Worm (Caenorhabditis elegans) whole organism, L4 larva: ENCODE results near the gene ZK287.9.

Source experiments
- D1046.2 ChIP-seq: fragments of 200-800 bp; sonication (Bioruptor generic); IDR thresholded peaks from 2 replicates; pipeline ENCODE4 v1.3.6; 2022; ENCODE audit warnings: missing genetic modification characterization, missing compliant biosample characterization
- F10B5.3 ChIP-seq: sonication (generic microtip); optimal IDR thresholded peaks from 2 replicates; lab custom pipeline; 2016; ENCODE audit warnings: mild to moderate bottlenecking, missing genetic modification characterization, missing compliant biosample characterization
- F44E2.7 ChIP-seq: fragments of 200-800 bp; sonication (Bioruptor generic); IDR thresholded peaks from 2 replicates; pipeline ENCODE4 v2.1.2; 2022; ENCODE audit warnings: missing genetic modification characterization, missing compliant biosample characterization
- T26A8.4 ChIP-seq: fragments of 200-800 bp; sonication (Bioruptor generic); IDR thresholded peaks from 2 replicates; pipeline ENCODE4 v1.3.6; 2022; ENCODE audit warnings: missing genetic modification characterization, missing compliant biosample characterization
- Y5F2A.4 ChIP-seq: fragments of 200-800 bp; sonication (Bioruptor generic); optimal IDR thresholded peaks from 2 replicates; lab custom pipeline; 2018; ENCODE audit warnings: mild to moderate bottlenecking, missing genetic modification characterization, missing compliant biosample characterization
- ZK337.2 ChIP-seq: fragments of 200-800 bp; sonication (Bioruptor generic); IDR thresholded peaks from 2 replicates; pipeline ENCODE4 v1.3.6; 2022; ENCODE audit warnings: missing genetic modification reagents, missing genetic modification characterization, missing compliant biosample characterization
- aha-1 ChIP-seq: fragments of 150-350 bp; peaks from one replicate; lab custom pipeline; 2014; ENCODE audit warnings: missing biosample characterization, missing genetic modification characterization
- aly-2 ChIP-seq: sonication (generic microtip); optimal IDR thresholded peaks from 2 replicates; lab custom pipeline; 2018; ENCODE audit warnings: missing biosample characterization, missing genetic modification characterization
- arid-1 ChIP-seq: fragments of 200-800 bp; sonication (Bioruptor generic); conservative IDR thresholded peaks from 2 replicates; pipeline ENCODE4 v1.3.6; 2022; ENCODE audit warnings: missing genetic modification reagents, missing genetic modification characterization, missing compliant biosample characterization
- ceh-28 ChIP-seq: fragments of 150-350 bp; optimal IDR thresholded peaks from 2 replicates; lab custom pipeline; 2014; ENCODE audit warnings: missing biosample characterization, missing genetic modification reagents, missing genetic modification characterization
- ceh-32 ChIP-seq: sonication (generic microtip); optimal IDR thresholded peaks from 2 replicates; lab custom pipeline; 2016; ENCODE audit warnings: mild to moderate bottlenecking, missing genetic modification characterization, missing compliant biosample characterization; ENCODE audit not compliant: poor library complexity
- ceh-44 ChIP-seq: fragments of 200-800 bp; sonication (Bioruptor generic); IDR thresholded peaks from 2 replicates; pipeline ENCODE4 v1.3.6; 2022; ENCODE audit warnings: missing genetic modification reagents, missing genetic modification characterization, missing compliant biosample characterization
- ceh-82 ChIP-seq: sonication (generic microtip); optimal IDR thresholded peaks from 2 replicates; lab custom pipeline; 2017; ENCODE audit warnings: missing biosample characterization, missing genetic modification characterization
- cey-2 ChIP-seq: sonication (generic microtip); optimal IDR thresholded peaks from 3 replicates; lab custom pipeline; 2017; ENCODE audit warnings: missing genetic modification characterization, mild to moderate bottlenecking, missing compliant biosample characterization, antibody characterized with exemption, borderline replicate concordance; ENCODE audit not compliant: insufficient read depth
- daf-19 ChIP-seq: fragments of 200-800 bp; sonication (Bioruptor generic); conservative IDR thresholded peaks from 2 replicates; pipeline ENCODE4 v1.3.6; 2022; ENCODE audit warnings: missing genetic modification characterization, missing compliant biosample characterization
- daf-8 ChIP-seq: fragments of 200-800 bp; sonication (Bioruptor generic); IDR thresholded peaks from 2 replicates; pipeline ENCODE4 v1.3.6; 2022; ENCODE audit warnings: missing genetic modification characterization, missing compliant biosample characterization
- dmd-6 ChIP-seq: fragments of 200-800 bp; sonication (Bioruptor generic); IDR thresholded peaks from 2 replicates; pipeline ENCODE4 v1.3.6; 2022; ENCODE audit warnings: missing genetic modification reagents, missing genetic modification characterization, missing compliant biosample characterization
- dpl-1 ChIP-seq: fragments of 150-350 bp; optimal IDR thresholded peaks from 2 replicates; lab custom pipeline; 2014; ENCODE audit warnings: missing biosample characterization, missing genetic modification reagents, missing genetic modification characterization
- fkh-10 ChIP-seq: fragments of 150-350 bp; optimal IDR thresholded peaks from 2 replicates; lab custom pipeline; 2014; ENCODE audit warnings: missing biosample characterization, missing genetic modification reagents, missing genetic modification characterization
- fos-1 ChIP-seq: fragments of 150-350 bp; optimal IDR thresholded peaks from 2 replicates; lab custom pipeline; 2014; ENCODE audit warnings: missing biosample characterization, missing genetic modification characterization
- hlh-30 ChIP-seq: sonication (generic microtip); optimal IDR thresholded peaks from 2 replicates; lab custom pipeline; 2017; ENCODE audit warnings: antibody characterized with exemption, mild to moderate bottlenecking, missing genetic modification characterization, missing compliant biosample characterization; ENCODE audit not compliant: insufficient read depth
- hmg-1.1 ChIP-seq: fragments of 200-800 bp; sonication (Bioruptor generic); IDR thresholded peaks from 2 replicates; pipeline ENCODE4 v1.3.6; 2022; ENCODE audit warnings: missing genetic modification reagents, missing genetic modification characterization, missing compliant biosample characterization
- jun-1 ChIP-seq: fragments of 150-350 bp; optimal IDR thresholded peaks from 2 replicates; lab custom pipeline; 2014; ENCODE audit warnings: missing biosample characterization, missing genetic modification reagents, missing genetic modification characterization
- lim-7 ChIP-seq: fragments of 200-800 bp; sonication (Bioruptor generic); IDR thresholded peaks from 2 replicates; pipeline ENCODE4 v1.3.6; 2022; ENCODE audit warnings: missing genetic modification characterization, missing compliant biosample characterization
- lin-13 ChIP-seq: fragments of 150-350 bp; optimal IDR thresholded peaks from 2 replicates; lab custom pipeline; 2014; ENCODE audit warnings: missing biosample characterization, missing genetic modification reagents, missing genetic modification characterization
- lin-38 ChIP-seq: fragments of 200-800 bp; sonication (Bioruptor generic); IDR thresholded peaks from 2 replicates; pipeline ENCODE4 v1.3.6; 2022; ENCODE audit warnings: missing genetic modification reagents, missing genetic modification characterization, missing compliant biosample characterization
- lir-3 ChIP-seq: sonication (generic microtip); optimal IDR thresholded peaks from 2 replicates; lab custom pipeline; 2016; ENCODE audit warnings: mild to moderate bottlenecking, missing genetic modification characterization, missing compliant biosample characterization
- lsy-2 ChIP-seq, 2 experiments: fragments of 150-350 bp in 1 of 2; sonication (generic microtip) in 1 of 2; optimal IDR thresholded peaks; 2 replicates each; lab custom pipeline; 2014 to 2017; ENCODE audit warnings: missing biosample characterization in 2 of 2, missing genetic modification characterization in 2 of 2
- mep-1 ChIP-seq: fragments of 150-350 bp; sonication (generic microtip); optimal IDR thresholded peaks from 3 replicates; lab custom pipeline; 2014; ENCODE audit warnings: missing biosample characterization, missing genetic modification characterization
- nhr-102 ChIP-seq: sonication (generic microtip); optimal IDR thresholded peaks from 2 replicates; lab custom pipeline; 2016; ENCODE audit warnings: mild to moderate bottlenecking, missing genetic modification characterization, moderate library complexity, missing compliant biosample characterization
- nhr-237 ChIP-seq: sonication (generic microtip); optimal IDR thresholded peaks from 2 replicates; lab custom pipeline; 2017; ENCODE audit warnings: missing biosample characterization, missing genetic modification characterization
- nhr-28 ChIP-seq: fragments of 150-350 bp; optimal IDR thresholded peaks from 2 replicates; lab custom pipeline; 2014; ENCODE audit warnings: missing biosample characterization, missing genetic modification characterization
- nhr-6 ChIP-seq: fragments of 150-350 bp; optimal IDR thresholded peaks from 2 replicates; lab custom pipeline; 2014; ENCODE audit warnings: missing biosample characterization, missing genetic modification characterization
- skn-1 ChIP-seq: fragments of 150-350 bp; optimal IDR thresholded peaks from 2 replicates; lab custom pipeline; 2014; ENCODE audit warnings: missing biosample characterization, missing genetic modification characterization
- snpc-4 ChIP-seq: fragments of 150-350 bp; optimal IDR thresholded peaks from 2 replicates; lab custom pipeline; 2014; ENCODE audit warnings: missing biosample characterization, missing genetic modification characterization
- spr-3 ChIP-seq: fragments of 200-800 bp; sonication (Bioruptor generic); optimal IDR thresholded peaks from 2 replicates; lab custom pipeline; 2018; ENCODE audit warnings: mild to moderate bottlenecking, missing genetic modification characterization, missing compliant biosample characterization
- unc-130 ChIP-seq: sonication (generic microtip); optimal IDR thresholded peaks from 2 replicates; lab custom pipeline; 2016; ENCODE audit warnings: missing genetic modification reagents, missing genetic modification characterization, missing compliant biosample characterization
- unc-62 ChIP-seq, 3 experiments: fragments of 150-350 bp in 1 of 3; sonication (generic microtip); optimal IDR thresholded peaks in 2 of 3; peaks in 1 of 3; 1 replicate in 1 of 3; 2 replicates in 2 of 3; lab custom pipeline; 2014 to 2017; ENCODE audit warnings: missing biosample characterization in 3 of 3, missing genetic modification characterization in 3 of 3, missing genetic modification reagents in 3 of 3, missing genotype in 1 of 3
- zip-11 ChIP-seq: fragments of 200-800 bp; sonication (Bioruptor generic); IDR thresholded peaks from 2 replicates; pipeline ENCODE4 v1.3.6; 2022; ENCODE audit warnings: missing genetic modification characterization, missing compliant biosample characterization
- zip-2 ChIP-seq: fragments of 150-350 bp; optimal IDR thresholded peaks from 2 replicates; lab custom pipeline; 2014; ENCODE audit warnings: missing biosample characterization, missing genetic modification characterization
- ztf-7 ChIP-seq: fragments of 150-350 bp; optimal IDR thresholded peaks from 2 replicates; lab custom pipeline; 2014; ENCODE audit warnings: missing biosample characterization, missing genetic modification characterization

The ZK287.9 gene

DNA sequence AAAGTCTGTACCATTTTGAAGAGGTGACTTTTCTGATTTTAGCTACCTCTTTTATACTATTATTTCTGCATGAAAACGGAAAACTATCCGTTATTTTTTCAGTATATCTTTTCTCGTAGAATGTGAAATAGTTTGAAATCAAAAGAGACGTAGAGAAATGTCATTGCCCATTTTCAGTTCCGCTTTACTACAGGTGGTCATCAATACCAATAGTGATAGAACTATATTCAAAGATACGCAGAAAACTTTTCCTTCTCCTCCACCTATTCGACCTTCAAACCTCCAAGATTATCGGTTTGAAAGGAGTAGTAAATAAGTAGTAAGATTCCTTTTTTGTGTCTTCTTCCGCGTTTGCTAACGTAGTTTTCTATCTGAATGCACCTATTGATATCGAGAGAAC is 45.8 kb upstream of the ZK287.9 start, which contains the start of gene col-147:
TSS of gene col-147 (minus strand) at position 26 of the 400 bp plus-strand sequence.
- TF ChIP-seq cey-2 (peak; percentile 11), unc-62 (GFP tag; optimal IDR thresholded peaks at IDR 0.05 in 1 of 2; lab: Kevin White, UChicago) (peak in 1 of 2 experiments; percentile 83), unc-62 (tag; optimal IDR thresholded peaks at IDR 0.05; lab: Kevin White, UChicago) (no peak), nhr-28 (peak; percentile 60), dmd-6 (0 out of 2 replicates have a peak, but pooled peaks have one; percentile 7), zip-11 (GFP tag; lab: Robert Waterston, UW) (no peak)
- TF ChIP-seq, all 104 proteins: peak for 4

DNA sequence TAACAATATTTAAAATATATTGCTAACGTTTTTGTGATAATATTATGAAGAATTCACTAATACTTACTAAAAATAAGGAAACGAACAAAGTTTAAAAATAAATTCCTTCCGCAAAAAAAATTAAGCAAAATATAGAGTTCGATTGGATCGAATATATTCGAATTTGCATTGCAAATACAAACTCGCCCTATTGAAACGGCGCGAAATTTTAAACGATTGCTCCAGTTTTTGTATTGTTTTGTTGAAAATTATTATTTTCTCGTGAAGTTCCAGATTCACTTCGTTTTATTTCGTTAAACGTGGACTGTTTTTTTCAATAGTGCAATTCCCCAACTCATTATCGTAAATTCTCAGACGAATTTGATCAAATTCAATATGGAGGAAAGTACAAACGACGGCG is 33.6 kb upstream of the ZK287.9 start, which contains the start of the genes atl-1 and hcp-2:
TSS of gene atl-1 (minus strand) at position 89 of the 400 bp plus-strand sequence.
TSS of gene hcp-2 (plus strand) at position 353 of the 400 bp plus-strand sequence.
- no peak for TF ChIP-seq nhr-237
- no peak for TF ChIP-seq aha-1
- peak; percentile 62 for TF ChIP-seq dpl-1 (GFP tag; lab: Kevin White, UChicago)
- no peak for TF ChIP-seq lin-13
- TF ChIP-seq snpc-4 (tag; lab: Kevin White, UChicago), result no peak
- no peak for TF ChIP-seq fos-1 (tag; lab: Kevin White, UChicago)
- no peak for TF ChIP-seq Y5F2A.4 (GFP tag; lab: Kevin White, UChicago)
- no peak for TF ChIP-seq ZK337.2 (GFP tag; lab: Robert Waterston, UW)

DNA sequence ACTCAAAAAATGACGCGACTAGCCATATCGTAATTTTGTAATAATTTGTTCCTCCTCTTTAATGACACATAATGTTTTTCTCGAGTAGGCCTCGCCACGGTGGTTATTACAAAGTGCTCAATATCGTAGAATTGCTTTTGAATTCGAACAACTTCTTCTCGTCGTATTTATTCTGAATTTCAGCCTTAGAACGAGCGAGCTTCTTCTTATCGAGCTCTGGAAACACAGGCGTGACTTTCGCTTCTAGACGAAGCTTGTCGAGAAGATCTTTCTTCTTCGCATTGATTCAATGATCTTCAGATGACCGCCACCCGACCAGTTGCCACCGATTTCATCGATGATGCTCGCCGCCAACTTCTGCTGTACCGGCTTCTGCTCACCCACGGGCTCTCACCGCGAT is 27.9 kb upstream of the ZK287.9 start, which contains the start of gene T06E4.21:
TSS of gene T06E4.21 (plus strand) at position 301 of the 400 bp plus-strand sequence.
- TF ChIP-seq zip-2 (tag; lab: Kevin White, UChicago) (no peak), daf-8 (GFP tag; lab: Robert Waterston, UW) (no peak), hlh-30 (no peak), nhr-102 (tag; lab: Kevin White, UChicago) (no peak), aly-2 (tag; lab: Kevin White, UChicago) (no peak), lin-13 (no peak), ceh-44 (no peak), unc-130 (no peak), spr-3 (GFP tag; lab: Kevin White, UChicago) (no peak), daf-19 (no peak), lin-38 (GFP tag; lab: Robert Waterston, UW) (no peak), skn-1 (no peak), lim-7 (GFP tag; lab: Robert Waterston, UW) (no peak), arid-1 (GFP tag; lab: Robert Waterston, UW) (no peak), ceh-28 (tag; lab: Kevin White, UChicago) (no peak), nhr-28 (no peak), ceh-82 (no peak), ztf-7 (tag; lab: Kevin White, UChicago) (no peak)

DNA sequence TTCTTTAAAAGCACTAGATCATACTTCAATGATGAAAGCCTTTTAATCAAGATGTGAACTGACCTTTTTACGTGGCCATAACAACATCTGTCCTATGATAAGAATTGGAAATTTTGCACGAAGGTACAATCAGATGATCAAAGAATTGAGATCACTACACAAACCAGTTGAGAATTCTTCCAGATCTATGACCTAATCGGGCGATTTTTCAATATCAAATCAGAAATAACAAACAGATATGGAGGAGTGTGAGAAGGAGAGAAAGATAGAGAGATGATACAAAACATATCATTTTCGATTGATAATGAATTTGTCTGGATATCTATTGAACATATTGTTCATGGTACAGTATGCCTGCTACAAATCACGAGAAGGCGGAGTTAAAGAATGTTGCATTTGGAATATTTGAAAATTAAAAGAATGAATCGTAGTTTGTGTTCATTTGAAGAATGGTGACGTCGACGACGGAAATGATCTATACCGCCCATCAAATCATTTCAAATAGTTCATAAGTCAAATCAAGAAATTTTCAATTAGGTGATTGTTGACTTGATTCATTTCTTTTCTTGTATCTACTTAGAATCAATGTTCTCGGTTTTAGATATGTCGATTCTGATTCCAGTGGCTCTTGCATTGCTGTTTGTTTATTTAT is 24.9 kb upstream of the ZK287.9 start, which contains the start of gene cyp-29A4:
TSS of gene cyp-29A4 (plus strand) at position 602 of the 652 bp plus-strand sequence.
- peak; percentile 2 for TF ChIP-seq aha-1
- peak in 1 of 2 experiments; percentile 66 for TF ChIP-seq unc-62 (GFP tag; optimal IDR thresholded peaks at IDR 0.05 in 1 of 2; lab: Kevin White, UChicago)
- no peak for TF ChIP-seq unc-62 (tag; optimal IDR thresholded peaks at IDR 0.05; lab: Kevin White, UChicago)
- TF ChIP-seq F44E2.7 (GFP tag; lab: Robert Waterston, UW), result no peak
- peak; percentile 86 for TF ChIP-seq nhr-28

ce11 chrV:9661514-9661913 is 17.6 kb upstream of the ZK287.9 start, which contains the start of gene pitr-4:
Gene pitr-4 (minus strand): TSS chrV:9661614.
- TF ChIP-seq hmg-1.1, result no peak
- no peak for TF ChIP-seq nhr-28
- TF ChIP-seq ceh-32 (tag; lab: Kevin White, UChicago), result no peak
- TF ChIP-seq D1046.2, result no peak
- TF ChIP-seq F10B5.3 (tag; lab: Kevin White, UChicago), result no peak
- TF ChIP-seq fkh-10 (GFP tag; lab: Kevin White, UChicago), result no peak
- no peak for TF ChIP-seq zip-2 (tag; lab: Kevin White, UChicago)
- no peak for TF ChIP-seq mep-1 (tag; lab: Kevin White, UChicago)
- TF ChIP-seq lir-3 (tag; lab: Kevin White, UChicago), result no peak
- no peak for TF ChIP-seq dmd-6
- no peak for TF ChIP-seq nhr-6 (tag; lab: Kevin White, UChicago)
- no peak for TF ChIP-seq nhr-237
- no peak for TF ChIP-seq lsy-2 (tag; optimal IDR thresholded peaks at IDR 0.05; lab: Kevin White, UChicago)
- TF ChIP-seq cey-2, result no peak
- no peak for TF ChIP-seq fos-1 (tag; lab: Kevin White, UChicago)
- TF ChIP-seq T26A8.4 (GFP tag; lab: Robert Waterston, UW), result no peak
- no peak for TF ChIP-seq jun-1 (tag; lab: Kevin White, UChicago)
